Fruit fly (Drosophila melanogaster): ENCODE results near the gene Dys.

Gene Dys

DNA sequence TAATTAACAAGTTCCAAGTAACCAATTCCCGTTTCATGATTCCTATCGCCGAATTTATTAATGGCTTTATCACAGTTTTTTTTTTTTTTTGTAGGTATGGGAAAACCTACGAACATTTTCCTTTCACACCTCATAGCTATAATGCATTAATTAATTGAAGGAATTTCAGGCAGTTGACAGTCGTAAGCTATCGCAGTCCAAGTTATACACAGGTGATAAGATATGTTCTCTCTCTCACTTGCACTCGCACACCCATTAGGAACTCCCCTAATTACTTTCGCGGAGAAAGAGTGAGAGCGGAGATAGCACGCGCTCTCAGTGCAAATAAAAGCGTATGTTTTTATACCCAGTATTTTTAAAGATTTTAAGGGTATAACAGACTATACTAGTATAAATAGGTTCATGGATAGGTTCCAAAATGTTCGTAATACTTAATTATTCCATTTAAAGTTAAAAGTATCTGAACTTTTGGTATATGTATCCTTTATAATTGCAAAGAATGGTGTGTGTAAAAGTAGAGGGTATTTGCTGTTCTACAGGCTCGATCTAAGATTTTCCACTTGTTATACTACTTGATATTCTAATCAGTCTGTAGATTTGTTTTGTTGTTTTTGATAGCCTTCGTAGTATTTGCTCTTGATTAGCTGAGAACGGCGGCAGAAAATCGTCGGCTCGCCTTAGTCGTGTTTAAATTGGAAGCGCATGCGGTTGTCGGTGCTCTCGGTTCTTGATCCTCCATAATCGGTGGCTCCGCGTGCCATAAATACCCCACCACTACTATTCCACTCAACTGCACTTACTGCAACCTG lies at the start of gene Dys (continued):
- TF ChIP-seq CG3065 (GFP tag; optimal IDR thresholded peaks at IDR 0.05) (peak; percentile 1), Side (GFP tag; optimal IDR thresholded peaks at IDR 0.05) (peak; percentile 82), CG11093 (GFP tag; IDR thresholded peaks at IDR 0.05) (peak; percentile 81), CG31365 (tag; optimal IDR thresholded peaks at IDR 0.05) (peak; percentile 63), Dbx (GFP tag; IDR thresholded peaks at IDR 0.05) (no peak; the same call in 1 of the 3 replicates), zfh1 (GFP tag; IDR thresholded peaks at IDR 0.05) (peak; percentile 86), CG2712 (tag; optimal IDR thresholded peaks at IDR 0.05) (peak; percentile 92), Max (GFP tag; optimal IDR thresholded peaks at IDR 0.05) (peak; percentile 65), pzg (GFP tag; optimal IDR thresholded peaks at IDR 0.05) (no peak), yki (optimal IDR thresholded peaks at IDR 0.05) (no peak), CG10366 (GFP tag; IDR thresholded peaks at IDR 0.05) (peak; percentile 83), Myb (GFP tag; optimal IDR thresholded peaks at IDR 0.05) (peak; percentile 64), tna (GFP tag; IDR thresholded peaks at IDR 0.05; ENCODE audit: partially characterized antibody) (no peak), sna (GFP tag; IDR thresholded peaks at IDR 0.05; ENCODE audit: partially characterized antibody) (no peak), D19A (tag; optimal IDR thresholded peaks at IDR 0.05) (peak; percentile 88), Lim3 (GFP tag; IDR thresholded peaks at IDR 0.05) (no peak), unpg (GFP tag; optimal IDR thresholded peaks at IDR 0.05) (peak; percentile 92), Kr (GFP tag; optimal IDR thresholded peaks at IDR 0.05) (no peak), CG13894 (tag; optimal IDR thresholded peaks at IDR 0.05) (peak; percentile 88), h (optimal IDR thresholded peaks at IDR 0.05) (no peak), CG17328 (GFP tag; IDR thresholded peaks at IDR 0.05) (peak; percentile 82; the same call in 1 of the 2 replicates), CG2116 (GFP tag; optimal IDR thresholded peaks at IDR 0.05) (peak; percentile 52), CG18599 (GFP tag; optimal IDR thresholded peaks at IDR 0.05) (peak; percentile 94), Dp (GFP tag; optimal IDR thresholded peaks at IDR 0.05) (no peak), pita (GFP tag; optimal IDR thresholded peaks at IDR 0.05) (no peak), H2.0 (GFP tag; IDR thresholded peaks at IDR 0.05) (peak; percentile 84), phol (tag; optimal IDR thresholded peaks at IDR 0.05) (peak; percentile 89), CG4424 (GFP tag; optimal IDR thresholded peaks at IDR 0.05) (peak; percentile 86), Oli (tag; optimal IDR thresholded peaks at IDR 0.05) (peak; percentile 90), NfI (GFP tag; optimal IDR thresholded peaks at IDR 0.05) (peak; percentile 75), bowl (GFP tag; IDR thresholded peaks at IDR 0.05) (peak; percentile 67; the same call in 1 of the 2 replicates), chinmo (GFP tag; IDR thresholded peaks at IDR 0.05; ENCODE audit: partially characterized antibody) (no peak), Usf (GFP tag; optimal IDR thresholded peaks at IDR 0.05) (peak; percentile 81), gfzf (GFP tag; optimal IDR thresholded peaks at IDR 0.05) (no peak), CG18262 (tag; optimal IDR thresholded peaks at IDR 0.05) (peak; percentile 90), CG6254 (GFP tag; optimal IDR thresholded peaks at IDR 0.05) (peak; percentile 66), Nf-YC (tag; optimal IDR thresholded peaks at IDR 0.05) (no peak), crol (GFP tag; IDR thresholded peaks at IDR 0.05) (no peak), CG18011 (GFP tag; optimal IDR thresholded peaks at IDR 0.05) (peak; percentile 52), CG34376 (GFP tag; optimal IDR thresholded peaks at IDR 0.05) (peak; percentile 33), Fer2 (tag; optimal IDR thresholded peaks at IDR 0.05) (peak; percentile 84), dysf (GFP tag; IDR thresholded peaks at IDR 0.05) (peak; percentile 85), dimm (GFP tag; IDR thresholded peaks at IDR 0.05) (peak; percentile 40; the same call in 1 of the 2 replicates), bcd (GFP tag; optimal IDR thresholded peaks at IDR 0.05) (peak; percentile 86), HLH4C (GFP tag; IDR thresholded peaks at IDR 0.05; ENCODE audit: partially characterized antibody) (no peak), tap (tag; optimal IDR thresholded peaks at IDR 0.05) (peak; percentile 89), gt (GFP tag; IDR thresholded peaks at IDR 0.05) (0 out of 2 replicates have a peak, but pooled peaks have one; percentile 40), BEAF-32 (GFP tag; optimal IDR thresholded peaks at IDR 0.05) (no peak), CG9876 (GFP tag; optimal IDR thresholded peaks at IDR 0.05) (peak; percentile 34)
